Worm (Caenorhabditis elegans) whole organism, early embryonic: ENCODE results near the gene egl-4.

Experiments used
- F13C5.2 ChIP-seq: sonication (generic microtip); optimal IDR thresholded peaks from 2 replicates; lab custom pipeline; 2017; ENCODE audit warnings: mild to moderate bottlenecking, missing genetic modification characterization, inconsistent platforms, missing compliant biosample characterization
- aly-1 ChIP-seq: sonication (generic microtip); optimal IDR thresholded peaks from 2 replicates; lab custom pipeline; 2016; ENCODE audit warnings: missing genetic modification characterization, missing compliant biosample characterization
- ama-1 ChIP-seq: fragments of 150-350 bp; optimal IDR thresholded peaks from 2 replicates; lab custom pipeline; 2014
- ceh-13 ChIP-seq: fragments of 200-800 bp; sonication (Bioruptor generic); optimal IDR thresholded peaks from 2 replicates; lab custom pipeline; 2018; ENCODE audit warnings: mild to moderate bottlenecking, missing genetic modification characterization, missing compliant biosample characterization
- flt-1 ChIP-seq: fragments of 200-800 bp; sonication (Bioruptor generic); IDR thresholded peaks from 2 replicates; pipeline ENCODE4 v1.3.6; 2022; ENCODE audit warnings: missing genetic modification characterization, missing compliant biosample characterization
- hmbx-1 ChIP-seq: sonication (generic microtip); optimal IDR thresholded peaks from 2 replicates; lab custom pipeline; 2016; ENCODE audit warnings: mild to moderate bottlenecking, missing genetic modification characterization, missing compliant biosample characterization
- hmg-4 ChIP-seq: fragments of 200-800 bp; sonication (Bioruptor generic); optimal IDR thresholded peaks from 2 replicates; lab custom pipeline; 2018; ENCODE audit warnings: mild to moderate bottlenecking, missing genetic modification characterization, missing compliant biosample characterization
- hnd-1 ChIP-seq: sonication (generic microtip); optimal IDR thresholded peaks from 2 replicates; lab custom pipeline; 2016; ENCODE audit warnings: missing genetic modification characterization, missing compliant biosample characterization
- pes-1 ChIP-seq: fragments of 200-800 bp; sonication (Bioruptor generic); IDR thresholded peaks from 2 replicates; pipeline ENCODE4 v1.3.6; 2022; ENCODE audit warnings: missing genetic modification reagents, missing genetic modification characterization, missing compliant biosample characterization
- scrt-1 ChIP-seq: fragments of 200-800 bp; sonication (Bioruptor generic); IDR thresholded peaks from 2 replicates; pipeline ENCODE4 v1.3.6; 2022; ENCODE audit warnings: missing genetic modification characterization, missing compliant biosample characterization
- tbx-37 ChIP-seq: fragments of 200-800 bp; sonication (Bioruptor generic); conservative IDR thresholded peaks from 2 replicates; pipeline ENCODE4 v1.3.6; 2022; ENCODE audit warnings: missing genetic modification reagents, missing genetic modification characterization, missing compliant biosample characterization
- tra-4 ChIP-seq: sonication (generic microtip); optimal IDR thresholded peaks from 2 replicates; lab custom pipeline; 2017; ENCODE audit warnings: missing genetic modification characterization, missing compliant biosample characterization

ce11 chrIV:1914900-1915299 lies 67.0 kb downstream of the egl-4 start:
- no peak for TF ChIP-seq ama-1
- no peak for TF ChIP-seq F13C5.2 (tag; lab: Kevin White, UChicago)
- TF ChIP-seq tra-4: no peak
- TF ChIP-seq pes-1 (GFP tag; lab: Robert Waterston, UW): no peak
- TF ChIP-seq hnd-1 (tag; lab: Kevin White, UChicago): no peak
- TF ChIP-seq hmg-4: no peak
- TF ChIP-seq tbx-37: no peak
- TF ChIP-seq scrt-1 (GFP tag; lab: Robert Waterston, UW): no peak
- no peak for TF ChIP-seq aly-1
- TF ChIP-seq flt-1 (GFP tag; lab: Robert Waterston, UW): no peak
- no peak for TF ChIP-seq ceh-13 (GFP tag; lab: Kevin White, UChicago)
- no peak for TF ChIP-seq hmbx-1 (tag; lab: Kevin White, UChicago)
